Worm (Caenorhabditis elegans): ENCODE data around the gene F37C4.4.

ce11 chrIV:3832040-3832439 is 35.1 kb upstream of the F37C4.4 start:
- TF ChIP-seq W03F9.2 (tag; optimal IDR thresholded peaks at IDR 0.05): no peak
- no peak for TF ChIP-seq him-1 (tag; optimal IDR thresholded peaks at IDR 0.05)
- TF ChIP-seq dao-5 (tag; optimal IDR thresholded peaks at IDR 0.05): no peak

Data from whole organism, L4/young adult.